Fruit fly (Drosophila melanogaster): Measurements from ENCODE around the gene Dscam2.

Gene Dscam2

DNA sequence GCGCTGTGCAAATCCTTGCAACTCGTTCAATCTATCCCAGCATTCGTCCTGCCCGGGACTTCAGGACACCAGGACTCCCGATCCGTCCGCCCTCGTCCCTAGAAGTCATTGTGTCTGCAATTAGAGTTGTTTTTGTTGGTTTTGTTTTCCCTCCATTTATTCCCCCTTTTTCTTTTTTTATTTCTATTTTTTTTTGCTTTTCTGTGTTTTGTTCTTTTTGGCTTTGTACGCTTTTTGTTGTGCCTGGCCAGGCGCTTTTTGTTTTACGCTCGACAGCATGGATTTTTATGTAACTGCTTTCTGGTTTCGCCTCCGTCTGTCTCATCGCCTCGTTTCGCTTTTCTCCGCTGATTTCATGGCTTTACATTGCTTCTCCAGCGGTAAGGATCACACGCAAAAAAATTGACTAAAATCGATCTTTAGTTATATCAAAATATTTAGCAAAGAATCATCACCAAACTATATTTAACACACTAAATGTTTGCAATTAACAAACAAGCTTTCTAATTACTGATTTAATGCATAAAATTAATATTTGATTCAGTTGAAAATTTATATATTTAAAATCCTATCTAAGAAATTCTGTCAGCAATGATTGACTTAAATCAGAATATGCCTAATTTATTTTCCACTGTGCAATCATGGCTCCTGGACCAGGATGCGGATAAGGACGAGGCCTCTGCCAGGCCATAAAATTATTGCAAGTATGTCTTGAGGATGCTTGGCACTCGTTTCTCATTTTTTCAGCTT, 4.8 kb downstream of the Dscam2 start:
- TF ChIP-seq h (GFP tag; optimal IDR thresholded peaks at IDR 0.05) (peak; percentile 10), brk (GFP tag; optimal IDR thresholded peaks at IDR 0.05) (no peak), pan (optimal IDR thresholded peaks at IDR 0.05) (no peak), Hr78 (GFP tag; optimal IDR thresholded peaks at IDR 0.05) (no peak), Hnf4 (GFP tag; optimal IDR thresholded peaks at IDR 0.05) (no peak), sv (GFP tag; optimal IDR thresholded peaks at IDR 0.05) (no peak), HLH106 (tag; optimal IDR thresholded peaks at IDR 0.05) (peak; percentile 35), Myc (optimal IDR thresholded peaks at IDR 0.05) (no peak), Abd-B (GFP tag; optimal IDR thresholded peaks at IDR 0.05) (no peak), Vsx2 (GFP tag; optimal IDR thresholded peaks at IDR 0.05; ENCODE audit: partially characterized antibody) (no peak), psq (GFP tag; optimal IDR thresholded peaks at IDR 0.05) (peak; percentile 39), tai (GFP tag; optimal IDR thresholded peaks at IDR 0.05) (no peak), woc (GFP tag; optimal IDR thresholded peaks at IDR 0.05) (no peak), ey (GFP tag; optimal IDR thresholded peaks at IDR 0.05) (no peak), br (GFP tag; optimal IDR thresholded peaks at IDR 0.05) (no peak), sage (GFP tag; optimal IDR thresholded peaks at IDR 0.05) (no peak), dsf (GFP tag; optimal IDR thresholded peaks at IDR 0.05; ENCODE audit: borderline replicate concordance) (no peak), N (GFP tag; optimal IDR thresholded peaks at IDR 0.05) (no peak), CG32264 (GFP tag; optimal IDR thresholded peaks at IDR 0.05) (no peak), Dfd (GFP tag; optimal IDR thresholded peaks at IDR 0.05) (no peak), CrebA (GFP tag; optimal IDR thresholded peaks at IDR 0.05; ENCODE audit: borderline replicate concordance) (no peak), Dif (GFP tag; optimal IDR thresholded peaks at IDR 0.05; ENCODE audit: partially characterized antibody) (no peak), dmrt93B (GFP tag; optimal IDR thresholded peaks at IDR 0.05) (no peak), GATAd (GFP tag; optimal IDR thresholded peaks at IDR 0.05) (no peak), lola (GFP tag; optimal IDR thresholded peaks at IDR 0.05) (no peak), jim (GFP tag; optimal IDR thresholded peaks at IDR 0.05) (no peak), Mio (GFP tag; optimal IDR thresholded peaks at IDR 0.05) (no peak), OdsH (GFP tag; optimal IDR thresholded peaks at IDR 0.05) (no peak), Hr83 (GFP tag; optimal IDR thresholded peaks at IDR 0.05; ENCODE audit: poor library complexity, severe bottlenecking) (no peak), Sp1 (GFP tag; optimal IDR thresholded peaks at IDR 0.05) (peak; percentile 48), fru (GFP tag; optimal IDR thresholded peaks at IDR 0.05) (peak; percentile 38), Rel (GFP tag; optimal IDR thresholded peaks at IDR 0.05) (no peak), Rel (tag; optimal IDR thresholded peaks at IDR 0.05) (no peak), dl (GFP tag; optimal IDR thresholded peaks at IDR 0.05; ENCODE audit: insufficient read depth in 1 of 2, partially characterized antibody in 2 of 2) (no peak), CG9705 (GFP tag; optimal IDR thresholded peaks at IDR 0.05) (no peak), usp (GFP tag; optimal IDR thresholded peaks at IDR 0.05) (no peak), rgr (GFP tag; optimal IDR thresholded peaks at IDR 0.05) (no peak), Jra (GFP tag; optimal IDR thresholded peaks at IDR 0.05) (no peak), foxo (GFP tag; optimal IDR thresholded peaks at IDR 0.05) (peak in 1 of 2 experiments; percentile 42)

dm6 chr3L:7161924-7162323, 27.8 kb downstream of the Dscam2 start:
- TF ChIP-seq fru (GFP tag; optimal IDR thresholded peaks at IDR 0.05), result no peak
- no peak for TF ChIP-seq Vsx2 (GFP tag; optimal IDR thresholded peaks at IDR 0.05; ENCODE audit: partially characterized antibody)
- no peak for TF ChIP-seq sv (GFP tag; optimal IDR thresholded peaks at IDR 0.05)
- no peak for TF ChIP-seq OdsH (GFP tag; optimal IDR thresholded peaks at IDR 0.05)
- TF ChIP-seq Rel (GFP tag; optimal IDR thresholded peaks at IDR 0.05), result no peak
- TF ChIP-seq Rel (tag; optimal IDR thresholded peaks at IDR 0.05), result no peak
- TF ChIP-seq Hr78 (GFP tag; optimal IDR thresholded peaks at IDR 0.05), result no peak
- no peak for TF ChIP-seq jim (GFP tag; optimal IDR thresholded peaks at IDR 0.05)
- TF ChIP-seq usp (GFP tag; optimal IDR thresholded peaks at IDR 0.05), result no peak
- TF ChIP-seq lola (GFP tag; optimal IDR thresholded peaks at IDR 0.05), result no peak
- no peak for TF ChIP-seq rgr (GFP tag; optimal IDR thresholded peaks at IDR 0.05)
- no peak for TF ChIP-seq CG32264 (GFP tag; optimal IDR thresholded peaks at IDR 0.05)
- no peak for TF ChIP-seq sage (GFP tag; optimal IDR thresholded peaks at IDR 0.05)
- TF ChIP-seq dsf (GFP tag; optimal IDR thresholded peaks at IDR 0.05; ENCODE audit: borderline replicate concordance), result no peak
- TF ChIP-seq dmrt93B (GFP tag; optimal IDR thresholded peaks at IDR 0.05), result no peak
- TF ChIP-seq pan (optimal IDR thresholded peaks at IDR 0.05), result no peak
- TF ChIP-seq tai (GFP tag; optimal IDR thresholded peaks at IDR 0.05), result no peak
- TF ChIP-seq Jra (GFP tag; optimal IDR thresholded peaks at IDR 0.05), result no peak
- TF ChIP-seq h (GFP tag; optimal IDR thresholded peaks at IDR 0.05), result no peak
- TF ChIP-seq brk (GFP tag; optimal IDR thresholded peaks at IDR 0.05), result no peak
- TF ChIP-seq Hnf4 (GFP tag; optimal IDR thresholded peaks at IDR 0.05), result no peak
